Worm (Caenorhabditis elegans) whole organism, late embryonic: ENCODE measurements around the gene tag-243.

ENCODE experiments used
- C08G9.2 ChIP-seq: sonication (generic microtip); optimal IDR thresholded peaks from 2 replicates; lab custom pipeline; 2016; ENCODE audit warnings: mild to moderate bottlenecking, missing genetic modification characterization, moderate library complexity, missing compliant biosample characterization
- C38D4.7 ChIP-seq: fragments of 200-800 bp; sonication (Bioruptor generic); optimal IDR thresholded peaks from 2 replicates; lab custom pipeline; 2018; ENCODE audit warnings: mild to moderate bottlenecking, missing genetic modification characterization, moderate library complexity, missing compliant biosample characterization
- F13H6.1 ChIP-seq: sonication (generic microtip); optimal IDR thresholded peaks from 2 replicates; lab custom pipeline; 2016; ENCODE audit warnings: missing genetic modification characterization, missing compliant biosample characterization
- K09A11.1 ChIP-seq: sonication (generic microtip); optimal IDR thresholded peaks from 2 replicates; lab custom pipeline; 2017; ENCODE audit warnings: antibody characterized with exemption, mild to moderate bottlenecking, missing genetic modification characterization, missing compliant biosample characterization; ENCODE audit not compliant: insufficient read depth
- T23F11.4 ChIP-seq: fragments of 200-800 bp; sonication (Bioruptor generic); optimal IDR thresholded peaks from 2 replicates; lab custom pipeline; 2018; ENCODE audit warnings: mild to moderate bottlenecking, missing genetic modification characterization, missing compliant biosample characterization
- ceh-18 ChIP-seq: sonication (generic microtip); optimal IDR thresholded peaks from 2 replicates; lab custom pipeline; 2016; ENCODE audit warnings: missing genetic modification characterization, missing compliant biosample characterization
- ceh-19 ChIP-seq: fragments of 200-800 bp; sonication (Bioruptor generic); optimal IDR thresholded peaks from 2 replicates; lab custom pipeline; 2018; ENCODE audit warnings: mild to moderate bottlenecking, missing genetic modification characterization, missing compliant biosample characterization
- ceh-2 ChIP-seq: sonication (generic microtip); optimal IDR thresholded peaks from 2 replicates; lab custom pipeline; 2016; ENCODE audit warnings: missing genotype, missing genetic modification characterization, missing compliant biosample characterization
- ceh-22 ChIP-seq: sonication (generic microtip); optimal IDR thresholded peaks from 2 replicates; lab custom pipeline; 2017; ENCODE audit warnings: missing biosample characterization, missing genetic modification characterization
- ceh-30 ChIP-seq: fragments of 150-350 bp; optimal IDR thresholded peaks from 2 replicates; lab custom pipeline; 2014; ENCODE audit warnings: missing biosample characterization, missing genetic modification characterization
- ceh-31 ChIP-seq: sonication (generic microtip); optimal IDR thresholded peaks from 2 replicates; lab custom pipeline; 2016; ENCODE audit warnings: missing genetic modification characterization, missing compliant biosample characterization
- ceh-34 ChIP-seq: sonication (generic microtip); optimal IDR thresholded peaks from 2 replicates; lab custom pipeline; 2016; ENCODE audit warnings: mild to moderate bottlenecking, missing genetic modification characterization, missing compliant biosample characterization
- ceh-48 ChIP-seq: sonication (generic microtip); optimal IDR thresholded peaks from 2 replicates; lab custom pipeline; 2016; ENCODE audit warnings: missing genetic modification characterization, inconsistent platforms, missing compliant biosample characterization
- dve-1 ChIP-seq: sonication (generic microtip); optimal IDR thresholded peaks from 2 replicates; lab custom pipeline; 2017; ENCODE audit warnings: antibody characterized with exemption, mild to moderate bottlenecking, missing genetic modification characterization, missing compliant biosample characterization
- fax-1 ChIP-seq: sonication (generic microtip); optimal IDR thresholded peaks from 2 replicates; lab custom pipeline; 2016; ENCODE audit warnings: missing genotype, missing genetic modification characterization, missing compliant biosample characterization
- fkh-10 ChIP-seq: fragments of 150-350 bp; optimal IDR thresholded peaks from 2 replicates; lab custom pipeline; 2014; ENCODE audit warnings: missing biosample characterization, missing genetic modification reagents, missing genetic modification characterization
- gmeb-2 ChIP-seq: sonication (generic microtip); optimal IDR thresholded peaks from 2 replicates; lab custom pipeline; 2016; ENCODE audit warnings: missing genetic modification characterization, inconsistent platforms, missing compliant biosample characterization
- hlh-15 ChIP-seq: sonication (generic microtip); optimal IDR thresholded peaks from 2 replicates; lab custom pipeline; 2016; ENCODE audit warnings: missing genetic modification characterization, missing compliant biosample characterization
- lim-6 ChIP-seq: sonication (generic microtip); optimal IDR thresholded peaks from 2 replicates; lab custom pipeline; 2016; ENCODE audit warnings: missing genetic modification characterization, missing compliant biosample characterization
- lin-11 ChIP-seq: fragments of 200-800 bp; sonication (Bioruptor generic); optimal IDR thresholded peaks from 2 replicates; lab custom pipeline; 2018; ENCODE audit warnings: mild to moderate bottlenecking, missing genetic modification characterization, missing compliant biosample characterization
- nhr-232 ChIP-seq: sonication (generic microtip); optimal IDR thresholded peaks from 2 replicates; lab custom pipeline; 2016; ENCODE audit warnings: missing genetic modification characterization, missing compliant biosample characterization
- npax-4 ChIP-seq: sonication (generic microtip); optimal IDR thresholded peaks from 2 replicates; lab custom pipeline; 2016; ENCODE audit warnings: missing genetic modification characterization, missing compliant biosample characterization
- odd-2 ChIP-seq: sonication (generic microtip); optimal IDR thresholded peaks from 2 replicates; lab custom pipeline; 2017; ENCODE audit warnings: antibody characterized with exemption, mild to moderate bottlenecking, missing genetic modification characterization, missing compliant biosample characterization
- pat-9 ChIP-seq: fragments of 200-800 bp; sonication (Bioruptor generic); optimal IDR thresholded peaks from 2 replicates; lab custom pipeline; 2018; ENCODE audit warnings: mild to moderate bottlenecking, missing genetic modification characterization, moderate library complexity, missing compliant biosample characterization
- pax-1 ChIP-seq: fragments of 150-350 bp; optimal IDR thresholded peaks from 2 replicates; lab custom pipeline; 2014; ENCODE audit warnings: missing biosample characterization, missing genetic modification characterization
- pha-2 ChIP-seq: sonication (generic microtip); optimal IDR thresholded peaks from 2 replicates; lab custom pipeline; 2017; ENCODE audit warnings: mild to moderate bottlenecking, missing genetic modification characterization, missing compliant biosample characterization
- pros-1 ChIP-seq: fragments of 150-350 bp; optimal IDR thresholded peaks from 2 replicates; lab custom pipeline; 2014; ENCODE audit warnings: missing biosample characterization, missing genetic modification reagents, missing genetic modification characterization
- rnt-1 ChIP-seq: sonication (generic microtip); optimal IDR thresholded peaks from 2 replicates; lab custom pipeline; 2016; ENCODE audit warnings: missing genetic modification characterization, missing compliant biosample characterization
- sdc-2 ChIP-seq: sonication (generic microtip); optimal IDR thresholded peaks from 2 replicates; lab custom pipeline; 2016; ENCODE audit warnings: missing genotype, missing genetic modification characterization, missing compliant biosample characterization
- sox-2 ChIP-seq: fragments of 200-800 bp; sonication (Bioruptor generic); IDR thresholded peaks from 2 replicates; pipeline ENCODE4 v1.3.6; 2022; ENCODE audit warnings: missing genetic modification reagents, missing genetic modification characterization, missing compliant biosample characterization
- sox-4 ChIP-seq: sonication (generic microtip); optimal IDR thresholded peaks from 2 replicates; lab custom pipeline; 2017; ENCODE audit warnings: mild to moderate bottlenecking, missing genetic modification characterization, inconsistent platforms, missing compliant biosample characterization
- tbx-2 ChIP-seq: sonication (generic microtip); optimal IDR thresholded peaks from 2 replicates; lab custom pipeline; 2016; ENCODE audit warnings: missing genetic modification characterization, missing compliant biosample characterization
- tbx-7 ChIP-seq: sonication (generic microtip); optimal IDR thresholded peaks from 2 replicates; lab custom pipeline; 2016; ENCODE audit warnings: missing genotype, missing genetic modification characterization, missing compliant biosample characterization
- ttx-3 ChIP-seq: sonication (generic microtip); optimal IDR thresholded peaks from 2 replicates; lab custom pipeline; 2016; ENCODE audit warnings: missing genetic modification reagents, missing genetic modification characterization, missing compliant biosample characterization
- unc-3 ChIP-seq, 2 experiments: fragments of 200-800 bp in 1 of 2; sonication (Bioruptor generic) in 1 of 2; sonication (generic microtip) in 1 of 2; conservative IDR thresholded peaks in 1 of 2; optimal IDR thresholded peaks in 1 of 2; 2 replicates each; pipeline versions ENCODE4 v1.3.6 to Lab custom; 2016 to 2022; ENCODE audit warnings: missing compliant biosample characterization in 2 of 2, missing genetic modification characterization in 2 of 2, missing genetic modification reagents in 1 of 2
- unc-42 ChIP-seq: sonication (generic microtip); optimal IDR thresholded peaks from 2 replicates; lab custom pipeline; 2016; ENCODE audit warnings: missing genotype, missing genetic modification characterization, missing compliant biosample characterization
- unc-55 ChIP-seq: sonication (generic microtip); optimal IDR thresholded peaks from 2 replicates; lab custom pipeline; 2017; ENCODE audit warnings: missing biosample characterization, missing genetic modification reagents, missing genetic modification characterization
- zip-5 ChIP-seq: sonication (generic microtip); optimal IDR thresholded peaks from 2 replicates; lab custom pipeline; 2016; ENCODE audit warnings: missing genetic modification characterization, missing compliant biosample characterization

The tag-243 gene

ce11 chrIII:4721750-4722149 lies 33.5 kb upstream of the tag-243 start, which contains the start of gene acy-1 (continued):
- TF ChIP-seq ceh-30 (tag; lab: Kevin White, UChicago) = no peak
- no peak for TF ChIP-seq tbx-7 (tag; lab: Kevin White, UChicago)
- TF ChIP-seq lin-11 (tag; lab: Kevin White, UChicago) = no peak
- TF ChIP-seq ceh-22 (tag; lab: Kevin White, UChicago) = no peak
- no peak for TF ChIP-seq nhr-232 (tag; lab: Kevin White, UChicago)
- no peak for TF ChIP-seq hlh-15 (tag; lab: Kevin White, UChicago)
- TF ChIP-seq fax-1 (tag; lab: Kevin White, UChicago) = no peak
- no peak for TF ChIP-seq ttx-3 (tag; lab: Kevin White, UChicago)
- TF ChIP-seq npax-4 (tag; lab: Kevin White, UChicago) = no peak
- no peak for TF ChIP-seq odd-2 (tag; lab: Kevin White, UChicago)
- TF ChIP-seq ceh-31 = peak; percentile 84
- no peak for TF ChIP-seq T23F11.4
- TF ChIP-seq pax-1 (tag; lab: Kevin White, UChicago) = no peak
- TF ChIP-seq pat-9 (tag; lab: Kevin White, UChicago) = no peak
- TF ChIP-seq ceh-19 (GFP tag; lab: Kevin White, UChicago) = peak; percentile 2
- peak; percentile 65 for TF ChIP-seq C08G9.2
- TF ChIP-seq, all 69 proteins: peak for 21

- TF ChIP-seq unc-55 (GFP tag; lab: Kevin White, UChicago) (peak; percentile 21), ceh-34 (tag; lab: Kevin White, UChicago) (peak; percentile 17), unc-42 (tag; lab: Kevin White, UChicago) (peak; percentile 36), F13H6.1 (no peak), ceh-31 (peak; percentile 42), T23F11.4 (no peak), pax-1 (tag; lab: Kevin White, UChicago) (peak; percentile 43), ttx-3 (tag; lab: Kevin White, UChicago) (no peak), gmeb-2 (tag; lab: Kevin White, UChicago) (no peak), fkh-10 (no peak), nhr-232 (tag; lab: Kevin White, UChicago) (no peak), K09A11.1 (tag; lab: Kevin White, UChicago) (no peak), sox-2 (GFP tag; lab: Robert Waterston, UW) (peak; percentile 29; the same call in 1 of the 2 replicates), dve-1 (tag; lab: Kevin White, UChicago) (peak; percentile 22), ceh-19 (GFP tag; lab: Kevin White, UChicago) (no peak), tbx-2 (tag; lab: Kevin White, UChicago) (peak; percentile 1), rnt-1 (no peak)
Measured at ce11 chrIII:4720620-4721227, 32.5 kb upstream of the tag-243 start, which contains the start of gene emb-5. Gene emb-5 (minus strand): TSS chrIII:4720670.

DNA sequence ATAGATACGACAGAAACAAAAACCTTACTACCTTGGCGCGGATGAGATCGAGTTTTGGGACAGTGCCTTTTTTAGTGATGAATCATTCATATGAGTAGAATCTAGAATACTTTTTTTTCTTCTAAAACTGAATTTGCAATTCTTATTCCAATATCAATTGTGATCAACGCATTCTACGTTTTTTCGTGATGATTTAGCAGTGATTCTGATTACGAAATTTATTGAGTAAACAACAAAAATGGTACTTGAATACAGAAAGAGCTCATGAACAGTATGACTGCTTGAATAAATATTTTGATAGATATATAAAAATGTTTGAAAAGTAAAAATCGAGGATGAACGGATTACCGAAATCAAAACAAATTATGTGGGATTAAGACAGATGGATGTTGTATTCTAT lies 26.8 kb upstream of the tag-243 start, which contains the start of gene him-18:
him-18 (minus strand) TSS at position 101 of the 400 bp plus-strand sequence.
- no peak for TF ChIP-seq zip-5 (tag; lab: Kevin White, UChicago)
- no peak for TF ChIP-seq lin-11 (tag; lab: Kevin White, UChicago)
- no peak for TF ChIP-seq sdc-2 (tag; lab: Kevin White, UChicago)
- no peak for TF ChIP-seq unc-3 (GFP tag; conservative IDR thresholded peaks at IDR 0.05; lab: Robert Waterston, UW)
- no peak for TF ChIP-seq unc-3 (tag; optimal IDR thresholded peaks at IDR 0.05; lab: Kevin White, UChicago)
- no peak for TF ChIP-seq unc-55 (GFP tag; lab: Kevin White, UChicago)
- TF ChIP-seq C38D4.7 (GFP tag; lab: Kevin White, UChicago) = no peak
- TF ChIP-seq pros-1 (tag; lab: Kevin White, UChicago) = no peak
- no peak for TF ChIP-seq pat-9 (tag; lab: Kevin White, UChicago)
- TF ChIP-seq ceh-48 = no peak
- TF ChIP-seq ceh-18 = no peak
- TF ChIP-seq ceh-34 (tag; lab: Kevin White, UChicago) = no peak
- no peak for TF ChIP-seq npax-4 (tag; lab: Kevin White, UChicago)
- TF ChIP-seq pha-2 (tag; lab: Kevin White, UChicago) = no peak
- TF ChIP-seq ceh-2 (tag; lab: Kevin White, UChicago) = no peak
- no peak for TF ChIP-seq nhr-232 (tag; lab: Kevin White, UChicago)
- TF ChIP-seq lim-6 (tag; lab: Kevin White, UChicago) = no peak
- TF ChIP-seq sox-4 (tag; lab: Kevin White, UChicago) = no peak
- TF ChIP-seq ceh-22 (tag; lab: Kevin White, UChicago) = no peak
